Worm (Caenorhabditis elegans): ENCODE data around the gene srv-31.

srv-31 gene

ce11 chrIV:6279392-6279791, 7.6 kb upstream of the srv-31 start, which contains the start of gene sams-5:
Gene sams-5 (minus strand): TSS chrIV:6279522.
- TF ChIP-seq ham-2 (GFP tag; optimal IDR thresholded peaks at IDR 0.05): no peak
- no peak for TF ChIP-seq lsy-2 (tag; optimal IDR thresholded peaks at IDR 0.05)
- no peak for TF ChIP-seq ztf-11 (tag; optimal IDR thresholded peaks at IDR 0.05)
- TF ChIP-seq lin-32 (GFP tag; optimal IDR thresholded peaks at IDR 0.05): no peak
- TF ChIP-seq ceh-83 (GFP tag; optimal IDR thresholded peaks at IDR 0.05): no peak
- TF ChIP-seq unc-120 (tag; optimal IDR thresholded peaks at IDR 0.05; ENCODE audit: poor library complexity, severe bottlenecking): no peak
- TF ChIP-seq nhr-237 (tag; optimal IDR thresholded peaks at IDR 0.05): no peak

ce11 chrIV:6275671-6276209, 3.9 kb upstream of the srv-31 start, which contains the start of the genes aat-4 and T13A10.1:
Gene aat-4 (minus strand): TSS chrIV:6275721.
Gene T13A10.1 (plus strand): TSS chrIV:6276081.
- no peak for TF ChIP-seq nhr-76 (tag; optimal IDR thresholded peaks at IDR 0.05)

ce11 chrIV:6269346-6269745, 2.5 kb downstream of the srv-31 start, which contains the start of gene srv-30:
Gene srv-30 (minus strand): TSS chrIV:6269446.
- no peak for TF ChIP-seq mls-2 (tag; optimal IDR thresholded peaks at IDR 0.05)
- no peak for TF ChIP-seq snpc-4 (tag; optimal IDR thresholded peaks at IDR 0.05)
- no peak for TF ChIP-seq mab-5 (tag; optimal IDR thresholded peaks at IDR 0.05)
- no peak for TF ChIP-seq elt-3 (tag; optimal IDR thresholded peaks at IDR 0.05)
- no peak for TF ChIP-seq zip-8 (tag; optimal IDR thresholded peaks at IDR 0.05)
- no peak for TF ChIP-seq mep-1 (tag; optimal IDR thresholded peaks at IDR 0.05)
- TF ChIP-seq drap-1 (GFP tag; optimal IDR thresholded peaks at IDR 0.05): no peak
- TF ChIP-seq ceh-43 (GFP tag; optimal IDR thresholded peaks at IDR 0.05): no peak
- TF ChIP-seq blmp-1 (tag; optimal IDR thresholded peaks at IDR 0.05): no peak
- no peak for TF ChIP-seq nhr-12 (tag; optimal IDR thresholded peaks at IDR 0.05)
- no peak for TF ChIP-seq nhr-28 (tag; optimal IDR thresholded peaks at IDR 0.05)
- no peak for TF ChIP-seq ztf-11 (tag; optimal IDR thresholded peaks at IDR 0.05)
- TF ChIP-seq lsy-2 (tag; optimal IDR thresholded peaks at IDR 0.05): no peak

- TF ChIP-seq bed-3 (GFP tag; optimal IDR thresholded peaks at IDR 0.05): no peak
- no peak for TF ChIP-seq snpc-4 (tag; optimal IDR thresholded peaks at IDR 0.05)
Observed at ce11 chrIV:6266499-6266898, 5.3 kb downstream of the srv-31 start, which contains the start of gene srv-29. Gene srv-29 (minus strand): TSS chrIV:6266599.

ce11 chrIV:6263244-6263643, 8.6 kb downstream of the srv-31 start, which contains the start of gene srv-28:
Gene srv-28 (minus strand): TSS chrIV:6263344.
- TF ChIP-seq mls-2 (tag; optimal IDR thresholded peaks at IDR 0.05): no peak
- TF ChIP-seq lin-32 (GFP tag; optimal IDR thresholded peaks at IDR 0.05): no peak
- TF ChIP-seq unc-120 (tag; optimal IDR thresholded peaks at IDR 0.05; ENCODE audit: poor library complexity, severe bottlenecking): no peak
- no peak for TF ChIP-seq zip-8 (tag; optimal IDR thresholded peaks at IDR 0.05)
- no peak for TF ChIP-seq sptf-1 (tag; optimal IDR thresholded peaks at IDR 0.05)

ce11 chrIV:6259732-6260131, 12.1 kb downstream of the srv-31 start, which contains the start of gene nlp-16:
Gene nlp-16 (minus strand): TSS chrIV:6259832.
- no peak for TF ChIP-seq nhr-76 (tag; optimal IDR thresholded peaks at IDR 0.05)
- no peak for TF ChIP-seq sptf-1 (tag; optimal IDR thresholded peaks at IDR 0.05)
- TF ChIP-seq blmp-1 (tag; optimal IDR thresholded peaks at IDR 0.05): no peak
- no peak for TF ChIP-seq ztf-11 (tag; optimal IDR thresholded peaks at IDR 0.05)
- no peak for TF ChIP-seq pha-4 (tag; optimal IDR thresholded peaks at IDR 0.05)
- no peak for TF ChIP-seq mls-2 (tag; optimal IDR thresholded peaks at IDR 0.05)
- TF ChIP-seq sem-2 (GFP tag; optimal IDR thresholded peaks at IDR 0.05): no peak

ce11 chrIV:6258967-6259366, 12.9 kb downstream of the srv-31 start:
- TF ChIP-seq tbx-8 (GFP tag; optimal IDR thresholded peaks at IDR 0.05) (no peak), sptf-1 (tag; optimal IDR thresholded peaks at IDR 0.05) (no peak), blmp-1 (tag; optimal IDR thresholded peaks at IDR 0.05) (no peak), ham-2 (GFP tag; optimal IDR thresholded peaks at IDR 0.05) (no peak), M03D4.4 (tag; optimal IDR thresholded peaks at IDR 0.05) (no peak), zip-8 (tag; optimal IDR thresholded peaks at IDR 0.05) (no peak), elt-1 (tag; optimal IDR thresholded peaks at IDR 0.05; ENCODE audit: borderline replicate concordance, insufficient read depth) (no peak), sem-2 (GFP tag; optimal IDR thresholded peaks at IDR 0.05) (no peak), ztf-11 (tag; optimal IDR thresholded peaks at IDR 0.05) (no peak), ces-1 (GFP tag; optimal IDR thresholded peaks at IDR 0.05) (no peak), elt-3 (tag; optimal IDR thresholded peaks at IDR 0.05) (no peak), pha-4 (tag; optimal IDR thresholded peaks at IDR 0.05) (no peak), nhr-76 (tag; optimal IDR thresholded peaks at IDR 0.05) (no peak), nhr-237 (tag; optimal IDR thresholded peaks at IDR 0.05) (no peak), lsy-2 (tag; optimal IDR thresholded peaks at IDR 0.05) (no peak), hlh-1 (tag; optimal IDR thresholded peaks at IDR 0.05) (no peak), unc-120 (tag; optimal IDR thresholded peaks at IDR 0.05; ENCODE audit: poor library complexity, severe bottlenecking) (no peak), drap-1 (GFP tag; optimal IDR thresholded peaks at IDR 0.05) (no peak), unc-39 (tag; optimal IDR thresholded peaks at IDR 0.05) (no peak), unc-62 (GFP tag; optimal IDR thresholded peaks at IDR 0.05) (no peak)
